Worm (Caenorhabditis elegans): ENCODE results near the gene F55C9.3.

- TF ChIP-seq snpc-4 (tag; optimal IDR thresholded peaks at IDR 0.05) = no peak
- TF ChIP-seq ama-1 (optimal IDR thresholded peaks at IDR 0.05) = no peak
These were observed 23.4 kb upstream of the F55C9.3 start, which contains the start of gene C43D7.8 for ce11 chrV:19311391-19311790.
